Fruit fly (Drosophila melanogaster): ENCODE data around the gene CG5188.

Gene CG5188

dm6 chr2L:10470211-10470610 is 41.6 kb downstream of the CG5188 start:
- TF ChIP-seq Dll (optimal IDR thresholded peaks at IDR 0.05) (no peak), psq (optimal IDR thresholded peaks at IDR 0.05) (no peak), usp (GFP tag; optimal IDR thresholded peaks at IDR 0.05) (no peak), pan (optimal IDR thresholded peaks at IDR 0.05) (no peak), CG8478 (optimal IDR thresholded peaks at IDR 0.05) (no peak), EcR (GFP tag; optimal IDR thresholded peaks at IDR 0.05) (no peak)

- TF ChIP-seq usp (GFP tag; optimal IDR thresholded peaks at IDR 0.05) (no peak), CG8478 (optimal IDR thresholded peaks at IDR 0.05) (no peak), EcR (GFP tag; optimal IDR thresholded peaks at IDR 0.05) (no peak), pan (optimal IDR thresholded peaks at IDR 0.05) (no peak)
Measured at dm6 chr2L:10472257-10472656, 43.6 kb downstream of the CG5188 start.

- TF ChIP-seq usp (GFP tag; optimal IDR thresholded peaks at IDR 0.05): no peak
- TF ChIP-seq Dll (optimal IDR thresholded peaks at IDR 0.05): no peak
- no peak for TF ChIP-seq pan (optimal IDR thresholded peaks at IDR 0.05)
- TF ChIP-seq psq (optimal IDR thresholded peaks at IDR 0.05): no peak
- TF ChIP-seq CG8478 (optimal IDR thresholded peaks at IDR 0.05): no peak
- no peak for TF ChIP-seq EcR (GFP tag; optimal IDR thresholded peaks at IDR 0.05)
Measured at dm6 chr2L:10474268-10474678, 45.6 kb downstream of the CG5188 start, which contains the start of gene RluA-1. Gene RluA-1 (minus strand): TSS chr2L:10474349.

- TF ChIP-seq Dll (optimal IDR thresholded peaks at IDR 0.05): no peak
- no peak for TF ChIP-seq EcR (GFP tag; optimal IDR thresholded peaks at IDR 0.05)
- TF ChIP-seq CG8478 (optimal IDR thresholded peaks at IDR 0.05): no peak
- no peak for TF ChIP-seq usp (GFP tag; optimal IDR thresholded peaks at IDR 0.05)
- TF ChIP-seq psq (optimal IDR thresholded peaks at IDR 0.05): no peak
- TF ChIP-seq pan (optimal IDR thresholded peaks at IDR 0.05): no peak
Measured at dm6 chr2L:10474815-10475214, 46.2 kb downstream of the CG5188 start.

dm6 chr2L:10476879-10477278 is 48.2 kb downstream of the CG5188 start, which contains the start of gene RluA-2:
Gene RluA-2 (plus strand): TSS chr2L:10477073.
- no peak for TF ChIP-seq EcR (GFP tag; optimal IDR thresholded peaks at IDR 0.05)
- TF ChIP-seq psq (optimal IDR thresholded peaks at IDR 0.05): no peak
- TF ChIP-seq Dll (optimal IDR thresholded peaks at IDR 0.05): no peak
- TF ChIP-seq pan (optimal IDR thresholded peaks at IDR 0.05): no peak
- TF ChIP-seq usp (GFP tag; optimal IDR thresholded peaks at IDR 0.05): no peak
- TF ChIP-seq CG8478 (optimal IDR thresholded peaks at IDR 0.05): no peak
